Fruit fly (Drosophila melanogaster) whole organism, embryonic: ENCODE results near the gene CG11052.

Source experiments
- CG10147 ChIP-seq: fragments of 200-800 bp; sonication (Bioruptor generic); optimal IDR thresholded peaks from 2 replicates; lab custom pipeline; 2019; ENCODE audit warnings: missing biosample characterization, mild to moderate bottlenecking, missing genetic modification characterization, moderate library complexity
- CG10565 ChIP-seq: fragments of 200-800 bp; sonication (Bioruptor generic); optimal IDR thresholded peaks from 3 replicates; lab custom pipeline; 2016; ENCODE audit warnings: missing biosample characterization, mild to moderate bottlenecking, missing genetic modification characterization
- CG10654 ChIP-seq: fragments of 200-800 bp; sonication (Bioruptor generic); optimal IDR thresholded peaks from 2 replicates; lab custom pipeline; 2016; ENCODE audit warnings: missing biosample characterization, missing genetic modification characterization
- CG12219 ChIP-seq: fragments of 200-800 bp; sonication (Bioruptor generic); optimal IDR thresholded peaks from 3 replicates; lab custom pipeline; 2018; ENCODE audit warnings: missing biosample characterization, mild to moderate bottlenecking, missing genetic modification characterization
- CG12769 ChIP-seq: fragments of 200-800 bp; sonication (Bioruptor generic); optimal IDR thresholded peaks from 2 replicates; lab custom pipeline; 2019; ENCODE audit warnings: missing biosample characterization, mild to moderate bottlenecking, missing genetic modification characterization, moderate library complexity
- CG15601 ChIP-seq: fragments of 200-800 bp; sonication (Bioruptor generic); optimal IDR thresholded peaks from 3 replicates; lab custom pipeline; 2019; ENCODE audit warnings: missing biosample characterization, mild to moderate bottlenecking, missing genetic modification characterization, moderate library complexity
- CG2202 ChIP-seq: fragments of 200-800 bp; sonication (Bioruptor generic); optimal IDR thresholded peaks from 2 replicates; lab custom pipeline; 2018; ENCODE audit warnings: missing biosample characterization, mild to moderate bottlenecking, missing genetic modification characterization
- CG30403 ChIP-seq: fragments of 200-800 bp; sonication (Bioruptor generic); optimal IDR thresholded peaks from 3 replicates; lab custom pipeline; 2016; ENCODE audit warnings: missing biosample characterization, missing genetic modification characterization
- CG31224 ChIP-seq: fragments of 200-800 bp; sonication (Bioruptor generic); IDR thresholded peaks from 2 replicates; pipeline ENCODE4 v1.3.6; 2022; ENCODE audit warnings: missing biosample characterization, missing genetic modification characterization
- CG4360 ChIP-seq: fragments of 200-800 bp; sonication (Bioruptor generic); IDR thresholded peaks from 2 replicates; pipeline ENCODE4 v1.3.6; 2022; ENCODE audit warnings: missing biosample characterization, missing genetic modification characterization
- CG4617 ChIP-seq: fragments of 200-800 bp; sonication (Bioruptor generic); optimal IDR thresholded peaks from 3 replicates; lab custom pipeline; 2016; ENCODE audit warnings: missing biosample characterization, missing genetic modification characterization, borderline replicate concordance
- CG4820 ChIP-seq: fragments of 200-800 bp; sonication (Bioruptor generic); optimal IDR thresholded peaks from 3 replicates; lab custom pipeline; 2016; ENCODE audit warnings: missing biosample characterization, missing genetic modification characterization
- CG8388 ChIP-seq: fragments of 200-800 bp; sonication (Bioruptor generic); optimal IDR thresholded peaks from 2 replicates; lab custom pipeline; 2019; ENCODE audit warnings: missing biosample characterization, mild to moderate bottlenecking, missing genetic modification characterization, moderate library complexity
- CHES-1-like ChIP-seq: fragments of 200-800 bp; sonication (Bioruptor generic); optimal IDR thresholded peaks from 2 replicates; lab custom pipeline; 2016; ENCODE audit warnings: missing biosample characterization, missing genetic modification characterization
- Dip3 ChIP-seq: fragments of 200-800 bp; sonication (Bioruptor generic); optimal IDR thresholded peaks from 3 replicates; lab custom pipeline; 2016; ENCODE audit warnings: missing biosample characterization, missing genetic modification characterization
- Dll ChIP-seq: fragments of 200-800 bp; sonication (Bioruptor generic); IDR thresholded peaks from 4 replicates; pipeline ENCODE4 v1.3.6; 2022; ENCODE audit warnings: missing biosample characterization, missing genetic modification characterization; ENCODE audit not compliant: partially characterized antibody
- Drgx ChIP-seq: fragments of 200-800 bp; sonication (Bioruptor generic); IDR thresholded peaks from 2 replicates; pipeline ENCODE4 v1.3.6; 2022; ENCODE audit warnings: missing biosample characterization, missing genetic modification characterization
- E2f2 ChIP-seq: fragments of 200-800 bp; sonication (Bioruptor generic); IDR thresholded peaks from 2 replicates; pipeline ENCODE4 v1.3.6; 2022; ENCODE audit warnings: missing biosample characterization, missing genetic modification characterization
- Fer3 ChIP-seq: fragments of 200-800 bp; sonication (Bioruptor generic); optimal IDR thresholded peaks from 2 replicates; lab custom pipeline; 2018; ENCODE audit warnings: missing biosample characterization, mild to moderate bottlenecking, missing genetic modification characterization, moderate library complexity
- H15 ChIP-seq: fragments of 200-800 bp; sonication (Bioruptor generic); IDR thresholded peaks from 3 replicates; pipeline ENCODE4 v1.3.6; 2022; ENCODE audit warnings: missing biosample characterization, missing genetic modification characterization
- HLHmδ ChIP-seq: fragments of 200-800 bp; sonication (Bioruptor generic); optimal IDR thresholded peaks from 2 replicates; lab custom pipeline; 2018; ENCODE audit warnings: missing biosample characterization, mild to moderate bottlenecking, missing genetic modification characterization, moderate library complexity
- HmgD ChIP-seq: fragments of 200-800 bp; sonication (Bioruptor generic); optimal IDR thresholded peaks from 3 replicates; lab custom pipeline; 2016; ENCODE audit warnings: missing biosample characterization, missing genetic modification characterization
- Lpt ChIP-seq: fragments of >200 bp; optimal IDR thresholded peaks from 2 replicates; lab custom pipeline; 2018; ENCODE audit warnings: missing biosample characterization, missing genetic modification characterization
- MTF-1 ChIP-seq: fragments of 200-800 bp; sonication (Bioruptor generic); optimal IDR thresholded peaks from 2 replicates; lab custom pipeline; 2018; ENCODE audit warnings: missing biosample characterization, mild to moderate bottlenecking, missing genetic modification characterization, borderline replicate concordance
- Mad ChIP-seq: fragments of 200-800 bp; sonication (Bioruptor generic); optimal IDR thresholded peaks from 2 replicates; lab custom pipeline; 2016; ENCODE audit warnings: missing biosample characterization, missing genetic modification characterization
- Meics ChIP-seq: fragments of 200-800 bp; sonication (Bioruptor generic); optimal IDR thresholded peaks from 2 replicates; lab custom pipeline; 2017; ENCODE audit warnings: missing biosample characterization, mild to moderate bottlenecking, missing genetic modification characterization
- Oli ChIP-seq: fragments of 200-800 bp; sonication (Bioruptor generic); optimal IDR thresholded peaks from 2 replicates; lab custom pipeline; 2018; ENCODE audit warnings: missing biosample characterization, mild to moderate bottlenecking, missing genetic modification characterization, moderate library complexity
- Sin3A ChIP-seq: fragments of >200 bp; optimal IDR thresholded peaks from 2 replicates; lab custom pipeline; 2018
- Spps ChIP-seq: fragments of 200-800 bp; sonication (Bioruptor generic); optimal IDR thresholded peaks from 2 replicates; lab custom pipeline; 2018; ENCODE audit warnings: missing biosample characterization, mild to moderate bottlenecking, missing genetic modification characterization
- Xbp1 ChIP-seq: fragments of 200-800 bp; sonication (Bioruptor generic); optimal IDR thresholded peaks from 3 replicates; lab custom pipeline; 2016; ENCODE audit warnings: missing biosample characterization, mild to moderate bottlenecking, missing genetic modification characterization
- abd-A ChIP-seq: fragments of 200-800 bp; sonication (Bioruptor generic); optimal IDR thresholded peaks from 3 replicates; lab custom pipeline; 2019; ENCODE audit warnings: missing biosample characterization, mild to moderate bottlenecking, missing genetic modification characterization, moderate library complexity
- al ChIP-seq: fragments of 200-800 bp; sonication (Bioruptor generic); IDR thresholded peaks from 2 replicates; pipeline ENCODE4 v1.3.6; 2022; ENCODE audit warnings: missing biosample characterization, missing genetic modification characterization
- bcd ChIP-seq: fragments of 200-800 bp; sonication (Bioruptor generic); optimal IDR thresholded peaks from 2 replicates; lab custom pipeline; 2017; ENCODE audit warnings: missing biosample characterization, mild to moderate bottlenecking, missing genetic modification characterization
- emc ChIP-seq: fragments of 200-800 bp; sonication (Bioruptor generic); optimal IDR thresholded peaks from 2 replicates; lab custom pipeline; 2016; ENCODE audit warnings: missing biosample characterization, missing genetic modification characterization
- fd102C ChIP-seq: fragments of 200-800 bp; sonication (Bioruptor generic); optimal IDR thresholded peaks from 2 replicates; lab custom pipeline; 2018; ENCODE audit warnings: missing biosample characterization, mild to moderate bottlenecking, missing genetic modification characterization, moderate library complexity
- gce ChIP-seq: fragments of 200-800 bp; sonication (Bioruptor generic); IDR thresholded peaks from 3 replicates; pipeline ENCODE4 v1.3.6; 2022; ENCODE audit warnings: missing biosample characterization, missing genetic modification characterization
- gsb ChIP-seq: fragments of 200-800 bp; sonication (Bioruptor generic); IDR thresholded peaks from 2 replicates; pipeline ENCODE4 v1.3.6; 2022; ENCODE audit warnings: missing biosample characterization, missing genetic modification characterization
- ham ChIP-seq: fragments of 200-800 bp; sonication (Bioruptor generic); IDR thresholded peaks from 2 replicates; pipeline ENCODE4 v1.3.6; 2022; ENCODE audit warnings: missing biosample characterization, missing genetic modification characterization
- insv ChIP-seq, 2 experiments: fragments of 200-800 bp; sonication (Bioruptor generic); optimal IDR thresholded peaks; 3 replicates each; lab custom pipeline; 2016 to 2018; ENCODE audit warnings: missing biosample characterization in 2 of 2, missing genetic modification characterization in 2 of 2
- jumu ChIP-seq: fragments of 200-800 bp; sonication (Bioruptor generic); optimal IDR thresholded peaks from 3 replicates; lab custom pipeline; 2016; ENCODE audit warnings: missing biosample characterization, missing genetic modification characterization
- ken ChIP-seq: fragments of 200-800 bp; sonication (Bioruptor generic); IDR thresholded peaks from 3 replicates; pipeline ENCODE4 v1.3.6; 2022; ENCODE audit warnings: missing biosample characterization, missing genetic modification characterization
- lmd ChIP-seq: fragments of 200-800 bp; sonication (Bioruptor generic); IDR thresholded peaks from 2 replicates; pipeline ENCODE4 v1.3.6; 2022; ENCODE audit warnings: missing biosample characterization, missing genetic modification characterization
- luna ChIP-seq: fragments of 200-800 bp; sonication (Bioruptor generic); optimal IDR thresholded peaks from 2 replicates; lab custom pipeline; 2016; ENCODE audit warnings: missing biosample characterization, missing genetic modification characterization
- p53 ChIP-seq: fragments of 200-800 bp; sonication (Bioruptor generic); optimal IDR thresholded peaks from 2 replicates; lab custom pipeline; 2016; ENCODE audit warnings: missing biosample characterization, missing genetic modification characterization
- pros ChIP-seq: fragments of 200-800 bp; sonication (Bioruptor generic); optimal IDR thresholded peaks from 3 replicates; lab custom pipeline; 2019; ENCODE audit warnings: missing biosample characterization, mild to moderate bottlenecking, missing genetic modification characterization, moderate library complexity
- row ChIP-seq: fragments of 200-800 bp; sonication (Bioruptor generic); IDR thresholded peaks from 3 replicates; pipeline ENCODE4 v1.3.6; 2022; ENCODE audit warnings: missing biosample characterization, missing genetic modification characterization
- sim ChIP-seq: fragments of 200-800 bp; sonication (Bioruptor generic); IDR thresholded peaks from 2 replicates; pipeline ENCODE4 v1.3.6; 2022; ENCODE audit warnings: missing biosample characterization, missing genetic modification characterization
- sob ChIP-seq: fragments of 200-800 bp; sonication (Bioruptor generic); IDR thresholded peaks from 2 replicates; pipeline ENCODE4 v1.3.6; 2022; ENCODE audit warnings: missing biosample characterization, missing genetic modification characterization
- tna ChIP-seq: fragments of 200-800 bp; sonication (Bioruptor generic); IDR thresholded peaks from 2 replicates; pipeline ENCODE4 v1.3.6; 2022; ENCODE audit warnings: missing biosample characterization, missing genetic modification characterization; ENCODE audit not compliant: partially characterized antibody
- trh ChIP-seq: fragments of 200-800 bp; sonication (Bioruptor generic); optimal IDR thresholded peaks from 2 replicates; lab custom pipeline; 2016; ENCODE audit warnings: missing biosample characterization, missing genetic modification characterization
- vvl ChIP-seq: fragments of 200-800 bp; sonication (Bioruptor generic); IDR thresholded peaks from 2 replicates; pipeline ENCODE4 v1.3.6; 2022; ENCODE audit warnings: missing biosample characterization, missing genetic modification characterization
- wek ChIP-seq: fragments of 200-800 bp; sonication (Bioruptor generic); optimal IDR thresholded peaks from 3 replicates; lab custom pipeline; 2018; ENCODE audit warnings: missing biosample characterization, mild to moderate bottlenecking, missing genetic modification characterization, moderate library complexity

CG11052 gene

DNA sequence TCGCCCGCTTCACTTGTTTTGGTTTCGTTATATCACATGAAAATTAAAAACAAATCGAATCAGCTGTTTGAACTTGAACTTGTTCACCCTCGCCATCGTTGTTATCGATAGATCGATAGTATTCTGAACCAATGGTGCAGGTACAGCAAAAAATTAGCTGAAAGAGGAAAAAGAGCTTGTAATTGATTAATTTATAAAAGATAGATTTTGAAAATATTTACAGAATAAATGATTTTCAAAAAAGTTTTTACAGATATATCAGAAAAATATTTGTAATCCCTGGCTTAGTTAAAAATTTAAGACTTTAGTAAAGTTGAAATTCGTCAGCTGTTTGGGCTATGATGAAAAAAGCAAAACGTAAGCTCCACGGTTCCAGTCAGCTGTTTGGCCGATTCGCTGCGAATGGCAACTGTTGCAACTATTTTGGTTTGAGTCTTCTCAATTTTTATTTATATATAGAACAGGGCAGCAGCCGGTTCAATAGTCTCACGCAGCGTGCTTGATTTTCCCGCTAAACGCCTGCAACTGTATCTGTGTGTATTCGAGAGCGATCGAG, 23.9 kb upstream of the CG11052 start, which contains the start of the genes CG11035 and unc-45 (continued):
- no peak for TF ChIP-seq CG10565 (GFP tag; lab: Kevin White, UChicago)
- TF ChIP-seq insv (GFP tag; optimal IDR thresholded peaks at IDR 0.05; lab: Kevin White, UChicago) = no peak
- TF ChIP-seq HmgD (GFP tag; lab: Kevin White, UChicago) = no peak
- TF ChIP-seq ken (GFP tag; lab: Robert Waterston, UW) = no peak
- no peak for TF ChIP-seq emc (GFP tag; lab: Kevin White, UChicago)
- no peak for TF ChIP-seq MTF-1 (GFP tag; lab: Kevin White, UChicago)
- no peak; the same call in 1 of the 2 replicates for TF ChIP-seq tna
- TF ChIP-seq CG12769 (tag; lab: Kevin White, UChicago) = no peak
- TF ChIP-seq al (GFP tag; lab: Robert Waterston, UW) = peak; percentile 35; the same call in 1 of the 2 replicates
- no peak for TF ChIP-seq gce (GFP tag; lab: Robert Waterston, UW)
- TF ChIP-seq bcd (GFP tag; lab: Kevin White, UChicago) = peak; percentile 25
- peak; percentile 91 for TF ChIP-seq row (GFP tag; lab: Robert Waterston, UW)
- no peak for TF ChIP-seq Drgx (GFP tag; lab: Robert Waterston, UW)
- TF ChIP-seq CG4820 = no peak
- no peak for TF ChIP-seq Fer3 (tag; lab: Kevin White, UChicago)
- TF ChIP-seq Dll (GFP tag; lab: Robert Waterston, UW) = peak; percentile 82
- TF ChIP-seq Lpt (GFP tag; lab: Kevin White, UChicago) = no peak
- no peak for TF ChIP-seq H15
- TF ChIP-seq Dip3 (GFP tag; lab: Kevin White, UChicago) = no peak
- no peak for TF ChIP-seq Oli (tag; lab: Kevin White, UChicago)
- no peak for TF ChIP-seq Spps (tag; lab: Kevin White, UChicago)
- TF ChIP-seq CG2202 (tag; lab: Kevin White, UChicago) = no peak
- TF ChIP-seq ham (GFP tag; lab: Robert Waterston, UW) = no peak
- no peak for TF ChIP-seq p53 (GFP tag; lab: Kevin White, UChicago)
- peak; percentile 65 for TF ChIP-seq sob
- no peak for TF ChIP-seq trh
- TF ChIP-seq CG4360 (GFP tag; lab: Robert Waterston, UW) = no peak
- TF ChIP-seq gsb = no peak
- no peak for TF ChIP-seq sim
- TF ChIP-seq CG10147 (GFP tag; lab: Kevin White, UChicago) = peak; percentile 51
- no peak for TF ChIP-seq CHES-1-like
- peak; percentile 31 for TF ChIP-seq Xbp1 (GFP tag; lab: Kevin White, UChicago)
- TF ChIP-seq wek (GFP tag; lab: Kevin White, UChicago) = no peak
- TF ChIP-seq abd-A (tag; lab: Kevin White, UChicago) = no peak
- TF ChIP-seq Sin3A (lab: Kevin White, UChicago) = peak; percentile 51
- peak; percentile 32 for TF ChIP-seq CG15601 (tag; lab: Kevin White, UChicago)
- TF ChIP-seq luna (GFP tag; lab: Kevin White, UChicago) = no peak
- TF ChIP-seq HLHmδ (GFP tag; lab: Kevin White, UChicago) = no peak
- TF ChIP-seq CG30403 (GFP tag; lab: Kevin White, UChicago) = peak; percentile 34
- no peak for TF ChIP-seq Mad (GFP tag; lab: Kevin White, UChicago)
- no peak for TF ChIP-seq jumu (GFP tag; lab: Kevin White, UChicago)
- TF ChIP-seq CG8388 (GFP tag; lab: Kevin White, UChicago) = no peak
- TF ChIP-seq CG31224 (GFP tag; lab: Robert Waterston, UW) = no peak
- TF ChIP-seq E2f2 = peak; percentile 46; the same call in 1 of the 2 replicates
- no peak for TF ChIP-seq Meics (GFP tag; lab: Kevin White, UChicago)
- peak; percentile 42 for TF ChIP-seq vvl (GFP tag; lab: Robert Waterston, UW)
- TF ChIP-seq pros = no peak
- TF ChIP-seq CG10654 = peak; percentile 16
- peak; percentile 15; the same call in 1 of the 2 replicates for TF ChIP-seq lmd
- no peak for TF ChIP-seq CG12219 (GFP tag; lab: Kevin White, UChicago)
- TF ChIP-seq CG4617 = no peak
- no peak for TF ChIP-seq fd102C
